Worm (Caenorhabditis elegans): ENCODE measurements around the gene Y54E2A.8.
A peak's percentile ranks its signal among the peaks of the same experiment; 100 is the strongest.

The Y54E2A.8 gene

ce11 chrII:14772956-14773788 lies 5.0 kb upstream of the Y54E2A.8 start, which contains the start of gene Y54E2A.7:
Gene Y54E2A.7 (minus strand): TSS chrII:14773006.
- TF ChIP-seq snpc-4 (GFP tag; optimal IDR thresholded peaks at IDR 0.05) (no peak), snpc-4 (tag; optimal IDR thresholded peaks at IDR 0.05) (peak in 2 of 4 experiments; percentile 85 to 88), attf-6 (GFP tag; IDR thresholded peaks at IDR 0.05) (no peak), snpc-1.3 (tag; optimal IDR thresholded peaks at IDR 0.05; ENCODE audit: insufficient read depth) (no peak)

DNA sequence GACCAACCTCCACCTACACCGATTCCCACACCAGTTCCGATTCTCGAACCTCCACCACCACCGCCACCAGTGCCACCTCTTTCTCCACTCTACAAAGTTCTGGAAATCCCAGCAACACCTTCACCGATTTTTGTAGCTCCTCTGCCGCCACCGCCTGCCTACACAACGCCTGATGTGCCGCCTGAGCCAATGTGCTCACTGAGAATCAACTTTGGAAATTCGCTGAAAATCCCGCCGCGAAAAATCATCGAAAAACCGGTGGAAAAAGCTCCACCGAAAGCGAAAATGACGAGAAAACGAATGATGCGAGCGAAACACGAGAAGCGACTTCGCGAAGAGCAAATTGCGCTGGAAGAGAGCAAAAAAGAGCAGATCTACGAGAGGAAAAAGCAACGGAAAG lies 1.7 kb downstream of the Y54E2A.8 start:
- TF ChIP-seq hmg-20 (GFP tag; IDR thresholded peaks at IDR 0.05) (no peak), let-526 (GFP tag; IDR thresholded peaks at IDR 0.05) (no peak), lin-54 (GFP tag; optimal IDR thresholded peaks at IDR 0.05) (no peak), zfh-2 (GFP tag; conservative IDR thresholded peaks at IDR 0.05) (peak; percentile 76)

ce11 chrII:14785906-14786305 lies 7.8 kb downstream of the Y54E2A.8 start, which contains the start of gene Y54E2A.9:
Gene Y54E2A.9 (minus strand): TSS chrII:14786006.
- TF ChIP-seq let-526 (GFP tag; IDR thresholded peaks at IDR 0.05) (no peak), F10E7.11 (tag; optimal IDR thresholded peaks at IDR 0.05) (no peak), egl-44 (GFP tag; IDR thresholded peaks at IDR 0.05) (no peak), ceh-27 (GFP tag; optimal IDR thresholded peaks at IDR 0.05) (no peak)

DNA sequence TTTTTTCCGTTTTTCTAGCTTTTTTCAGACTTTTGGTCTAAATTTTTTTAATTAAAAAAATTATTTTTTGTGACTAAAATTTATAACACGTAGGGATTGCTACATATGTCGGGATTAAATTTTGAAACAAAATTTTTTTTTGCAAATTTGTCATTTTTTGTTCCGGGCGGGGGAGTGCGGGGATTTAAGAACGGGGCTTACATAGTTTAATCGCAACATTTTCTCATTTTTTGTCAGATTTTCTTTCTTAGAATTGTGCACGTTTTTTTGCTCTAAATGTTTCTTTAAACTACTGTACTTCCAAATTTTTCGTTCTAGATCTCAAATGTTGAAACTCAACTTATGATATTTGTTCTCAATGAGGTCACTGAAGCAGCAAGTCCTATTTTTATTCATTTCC lies 12.6 kb downstream of the Y54E2A.8 start, which contains the start of gene Y54E2A.10:
Gene Y54E2A.10, plus strand, starts transcription at position 301 of the 400 bp plus-strand sequence.
- TF ChIP-seq B0035.1 (tag; optimal IDR thresholded peaks at IDR 0.05) = no peak
- no peak for TF ChIP-seq madf-10 (tag; optimal IDR thresholded peaks at IDR 0.05)
- no peak for TF ChIP-seq C17E4.6 (GFP tag; IDR thresholded peaks at IDR 0.05)
- TF ChIP-seq B0336.3 (GFP tag; IDR thresholded peaks at IDR 0.05) = no peak
- no peak for TF ChIP-seq lin-54 (GFP tag; optimal IDR thresholded peaks at IDR 0.05)
- no peak for TF ChIP-seq lin-35 (GFP tag; optimal IDR thresholded peaks at IDR 0.05)
- no peak for TF ChIP-seq ceh-79 (tag; optimal IDR thresholded peaks at IDR 0.05)
- TF ChIP-seq madf-8 (GFP tag; conservative IDR thresholded peaks at IDR 0.05) = no peak
- TF ChIP-seq ekl-4 (GFP tag; IDR thresholded peaks at IDR 0.05) = no peak
- TF ChIP-seq F37B4.10 (GFP tag; IDR thresholded peaks at IDR 0.05) = no peak
- TF ChIP-seq F22D6.2 (tag; optimal IDR thresholded peaks at IDR 0.05) = no peak
- TF ChIP-seq ztf-26 (tag; optimal IDR thresholded peaks at IDR 0.05) = no peak
- no peak for TF ChIP-seq madf-6 (GFP tag; IDR thresholded peaks at IDR 0.05)
- TF ChIP-seq rec-8 (tag; optimal IDR thresholded peaks at IDR 0.05) = no peak
- no peak for TF ChIP-seq cebp-1 (GFP tag; IDR thresholded peaks at IDR 0.05)
- TF ChIP-seq cebp-1 (tag; optimal IDR thresholded peaks at IDR 0.05) = no peak
- no peak for TF ChIP-seq zfh-2 (GFP tag; conservative IDR thresholded peaks at IDR 0.05)
- no peak for TF ChIP-seq F39B2.1 (GFP tag; IDR thresholded peaks at IDR 0.05)
- no peak for TF ChIP-seq unc-62 (GFP tag; optimal IDR thresholded peaks at IDR 0.05)
- no peak for TF ChIP-seq ceh-91 (GFP tag; IDR thresholded peaks at IDR 0.05)

DNA sequence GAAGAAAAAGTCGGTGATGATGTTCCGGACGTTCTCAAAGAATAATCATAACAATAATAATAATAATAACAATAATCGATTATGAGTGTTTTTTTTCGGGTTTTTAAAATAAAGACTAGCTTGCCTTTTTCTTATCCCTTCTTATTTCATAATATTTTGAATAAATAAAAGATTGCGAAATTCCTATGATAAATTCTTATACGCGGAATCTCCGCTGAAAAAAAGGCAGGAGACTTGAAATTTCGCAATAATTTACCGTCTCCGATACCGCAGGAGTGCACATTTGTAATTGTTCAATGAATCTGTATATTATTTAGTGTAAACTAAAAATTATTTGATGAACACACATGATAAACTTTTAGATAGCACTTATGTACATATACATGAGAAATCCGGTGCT lies 14.3 kb downstream of the Y54E2A.8 start:
- TF ChIP-seq pha-4 (tag; optimal IDR thresholded peaks at IDR 0.05) = no peak
- peak; percentile 20; the same call in 1 of the 2 replicates for TF ChIP-seq cebp-1 (GFP tag; IDR thresholded peaks at IDR 0.05)
- peak; percentile 95 for TF ChIP-seq cebp-1 (tag; optimal IDR thresholded peaks at IDR 0.05)
- TF ChIP-seq nfya-1 (tag; optimal IDR thresholded peaks at IDR 0.05; ENCODE audit: borderline replicate concordance, insufficient read depth) = no peak
- TF ChIP-seq F49E8.2 (tag; optimal IDR thresholded peaks at IDR 0.05; ENCODE audit: insufficient read depth) = no peak
